Worm (Caenorhabditis elegans) whole organism, L3 larva: Measurements from ENCODE around the gene C05G5.1.
A peak's percentile ranks its signal among the peaks of the same experiment; 100 is the strongest.

Source experiments
- ZK546.5 ChIP-seq: sonication (generic microtip); optimal IDR thresholded peaks from 2 replicates; lab custom pipeline; 2017; ENCODE audit warnings: missing biosample characterization, missing genetic modification characterization
- ceh-82 ChIP-seq: fragments of 150-350 bp; optimal IDR thresholded peaks from 2 replicates; lab custom pipeline; 2014; ENCODE audit warnings: missing biosample characterization, missing genetic modification characterization
- nhr-76 ChIP-seq: fragments of 150-350 bp; sonication (generic microtip); optimal IDR thresholded peaks from 5 replicates; lab custom pipeline; 2014; ENCODE audit warnings: missing biosample characterization, missing genetic modification characterization
- skn-1 ChIP-seq: fragments of 150-350 bp; optimal IDR thresholded peaks from 2 replicates; lab custom pipeline; 2014; ENCODE audit warnings: missing biosample characterization, missing genetic modification characterization

ce11 chrX:14708176-14708642, 31.7 kb downstream of the C05G5.1 start:
- TF ChIP-seq skn-1 (peak; percentile 61), ceh-82 (tag; lab: Kevin White, UChicago) (peak; percentile 50), nhr-76 (no peak), ZK546.5 (tag; lab: Kevin White, UChicago) (peak; percentile 28)
